Fruit fly (Drosophila melanogaster) whole organism, embryonic: ENCODE results near the gene Pde6.

Source experiments
- Bdp1 ChIP-seq: fragments of 200-800 bp; sonication (Bioruptor generic); optimal IDR thresholded peaks from 3 replicates; lab custom pipeline; 2016; ENCODE audit warnings: missing biosample characterization, missing genetic modification characterization
- Blimp-1 ChIP-seq: fragments of 200-800 bp; sonication (Bioruptor generic); optimal IDR thresholded peaks from 3 replicates; lab custom pipeline; 2018; ENCODE audit warnings: missing biosample characterization, missing genetic modification characterization, mild to moderate bottlenecking, moderate library complexity, missing genetic modification reagents
- C15 ChIP-seq: fragments of 200-800 bp; sonication (Bioruptor generic); IDR thresholded peaks from 3 replicates; pipeline ENCODE4 v1.3.6; 2022; ENCODE audit warnings: missing biosample characterization, missing genetic modification characterization
- CG10267 ChIP-seq: fragments of 200-800 bp; sonication (Bioruptor generic); optimal IDR thresholded peaks from 2 replicates; lab custom pipeline; 2018; ENCODE audit warnings: missing biosample characterization, mild to moderate bottlenecking, missing genetic modification characterization, moderate library complexity
- CG12391 ChIP-seq: fragments of 200-800 bp; sonication (Bioruptor generic); optimal IDR thresholded peaks from 3 replicates; lab custom pipeline; 2018; ENCODE audit warnings: missing biosample characterization, mild to moderate bottlenecking, missing genetic modification characterization, moderate library complexity
- CG14441 ChIP-seq: fragments of 200-800 bp; sonication (Bioruptor generic); IDR thresholded peaks from 2 replicates; pipeline ENCODE4 v1.3.6; 2022; ENCODE audit warnings: missing biosample characterization, missing genetic modification characterization
- CG16815 ChIP-seq: fragments of 200-800 bp; sonication (Bioruptor generic); optimal IDR thresholded peaks from 3 replicates; lab custom pipeline; 2017; ENCODE audit warnings: missing biosample characterization, mild to moderate bottlenecking, missing genetic modification characterization
- CG18262 ChIP-seq: fragments of 200-800 bp; optimal IDR thresholded peaks from 3 replicates; lab custom pipeline; 2019; ENCODE audit warnings: missing biosample characterization, mild to moderate bottlenecking, missing genetic modification characterization, moderate library complexity
- CG2678 ChIP-seq: fragments of 200-800 bp; sonication (Bioruptor generic); optimal IDR thresholded peaks from 3 replicates; lab custom pipeline; 2019; ENCODE audit warnings: missing biosample characterization, mild to moderate bottlenecking, missing genetic modification characterization, moderate library complexity
- CG3407 ChIP-seq: fragments of 200-800 bp; sonication (Bioruptor generic); optimal IDR thresholded peaks from 2 replicates; lab custom pipeline; 2018; ENCODE audit warnings: missing biosample characterization, mild to moderate bottlenecking, missing genetic modification characterization
- CG4617 ChIP-seq: fragments of 200-800 bp; sonication (Bioruptor generic); optimal IDR thresholded peaks from 3 replicates; lab custom pipeline; 2016; ENCODE audit warnings: missing biosample characterization, missing genetic modification characterization, borderline replicate concordance
- CG7372 ChIP-seq: fragments of 200-800 bp; sonication (Bioruptor generic); IDR thresholded peaks from 2 replicates; pipeline ENCODE4 v1.3.6; 2022; ENCODE audit warnings: missing biosample characterization, missing genetic modification characterization
- CG8290 ChIP-seq, 3 experiments: fragments of 200-800 bp; sonication (Bioruptor generic); optimal IDR thresholded peaks; 2 replicates each; lab custom pipeline; 2016 to 2019; ENCODE audit warnings: missing biosample characterization in 3 of 3, missing genetic modification characterization in 3 of 3, mild to moderate bottlenecking in 2 of 3, moderate library complexity in 1 of 3
- CG8388 ChIP-seq: fragments of 200-800 bp; sonication (Bioruptor generic); optimal IDR thresholded peaks from 2 replicates; lab custom pipeline; 2019; ENCODE audit warnings: missing biosample characterization, mild to moderate bottlenecking, missing genetic modification characterization, moderate library complexity
- CG9609 ChIP-seq: fragments of 200-800 bp; sonication (Bioruptor generic); optimal IDR thresholded peaks from 3 replicates; lab custom pipeline; 2016; ENCODE audit warnings: missing biosample characterization, missing genetic modification characterization
- CG9727 ChIP-seq: fragments of 200-800 bp; sonication (Bioruptor generic); optimal IDR thresholded peaks from 3 replicates; lab custom pipeline; 2017; ENCODE audit warnings: missing biosample characterization, mild to moderate bottlenecking, missing genetic modification characterization
- CG9797 ChIP-seq: fragments of 200-800 bp; sonication (Bioruptor generic); optimal IDR thresholded peaks from 3 replicates; lab custom pipeline; 2018; ENCODE audit warnings: missing biosample characterization, mild to moderate bottlenecking, missing genetic modification characterization
- Dbx ChIP-seq: fragments of 200-800 bp; sonication (Bioruptor generic); IDR thresholded peaks from 3 replicates; pipeline ENCODE4 v1.3.6; 2022; ENCODE audit warnings: missing biosample characterization, missing genetic modification characterization
- Dll ChIP-seq: fragments of 200-800 bp; sonication (Bioruptor generic); IDR thresholded peaks from 4 replicates; pipeline ENCODE4 v1.3.6; 2022; ENCODE audit warnings: missing biosample characterization, missing genetic modification characterization; ENCODE audit not compliant: partially characterized antibody
- Ets65A ChIP-seq: fragments of 200-800 bp; sonication (Bioruptor generic); peaks from one replicate; lab custom pipeline; 2016; ENCODE audit warnings: missing biosample characterization, missing genetic modification characterization
- HLH4C ChIP-seq: fragments of 200-800 bp; sonication (Bioruptor generic); IDR thresholded peaks from 3 replicates; pipeline ENCODE4 v1.3.6; 2022; ENCODE audit warnings: missing biosample characterization, missing genetic modification characterization; ENCODE audit not compliant: partially characterized antibody
- HLH54F ChIP-seq: fragments of 200-800 bp; sonication (Bioruptor generic); optimal IDR thresholded peaks from 3 replicates; lab custom pipeline; 2016; ENCODE audit warnings: missing biosample characterization, missing genetic modification characterization
- Hey ChIP-seq: fragments of 200-800 bp; sonication (Bioruptor generic); optimal IDR thresholded peaks from 3 replicates; lab custom pipeline; 2018; ENCODE audit warnings: missing biosample characterization, mild to moderate bottlenecking, missing genetic modification characterization
- Hr78 ChIP-seq, 2 experiments: fragments of 200-800 bp in 1 of 2; fragments of >200 bp in 1 of 2; sonication (Bioruptor generic) in 1 of 2; optimal IDR thresholded peaks; 2 replicates each; lab custom pipeline; 2017 to 2019; ENCODE audit warnings: missing biosample characterization in 2 of 2, missing genetic modification characterization in 2 of 2, mild to moderate bottlenecking in 1 of 2, moderate library complexity in 1 of 2
- amos ChIP-seq: fragments of 200-800 bp; sonication (Bioruptor generic); IDR thresholded peaks from 2 replicates; pipeline ENCODE4 v1.3.6; 2022; ENCODE audit warnings: missing biosample characterization, missing genetic modification characterization; ENCODE audit not compliant: partially characterized antibody
- bigmax ChIP-seq: fragments of 200-800 bp; sonication (Bioruptor generic); optimal IDR thresholded peaks from 2 replicates; lab custom pipeline; 2018; ENCODE audit warnings: missing biosample characterization, mild to moderate bottlenecking, missing genetic modification characterization
- bsh ChIP-seq, 2 experiments: fragments of 200-800 bp; sonication (Bioruptor generic); optimal IDR thresholded peaks; 2 replicates each; lab custom pipeline; 2017 to 2018; ENCODE audit warnings: mild to moderate bottlenecking in 2 of 2, missing biosample characterization in 2 of 2, missing genetic modification characterization in 2 of 2, moderate library complexity in 1 of 2
- ci ChIP-seq: fragments of 200-800 bp; sonication (Bioruptor generic); IDR thresholded peaks from 3 replicates; pipeline ENCODE4 v1.3.6; 2022; ENCODE audit warnings: missing biosample characterization, missing genetic modification characterization
- en ChIP-seq: fragments of 200-800 bp; sonication (Bioruptor generic); optimal IDR thresholded peaks from 2 replicates; lab custom pipeline; 2016; ENCODE audit warnings: missing biosample characterization, missing genetic modification characterization
- fd3F ChIP-seq: fragments of 200-800 bp; sonication (Bioruptor generic); optimal IDR thresholded peaks from 2 replicates; lab custom pipeline; 2018; ENCODE audit warnings: missing biosample characterization, mild to moderate bottlenecking, missing genetic modification characterization, moderate library complexity
- fd96Cb ChIP-seq: fragments of 200-800 bp; sonication (Bioruptor generic); optimal IDR thresholded peaks from 2 replicates; lab custom pipeline; 2018; ENCODE audit warnings: missing biosample characterization, mild to moderate bottlenecking, missing genetic modification characterization, moderate library complexity
- gcm2 ChIP-seq: fragments of 200-800 bp; sonication (Bioruptor generic); optimal IDR thresholded peaks from 2 replicates; lab custom pipeline; 2016; ENCODE audit warnings: missing biosample characterization, missing genetic modification characterization
- gsb ChIP-seq: fragments of 200-800 bp; sonication (Bioruptor generic); IDR thresholded peaks from 2 replicates; pipeline ENCODE4 v1.3.6; 2022; ENCODE audit warnings: missing biosample characterization, missing genetic modification characterization
- klu ChIP-seq: fragments of 200-800 bp; sonication (Bioruptor generic); IDR thresholded peaks from 2 replicates; pipeline ENCODE4 v1.3.6; 2022; ENCODE audit warnings: missing biosample characterization, missing genetic modification characterization
- lola ChIP-seq, 3 experiments: fragments of >200 bp in 2 of 3; fragments of 200-800 bp in 1 of 3; sonication (Bioruptor generic) in 1 of 3; optimal IDR thresholded peaks; 2 replicates each; lab custom pipeline; 2017 to 2019; ENCODE audit warnings: missing biosample characterization in 3 of 3, missing genetic modification characterization in 3 of 3, mild to moderate bottlenecking in 1 of 3, moderate library complexity in 1 of 3
- nerfin-1 ChIP-seq: fragments of 200-800 bp; sonication (Bioruptor generic); optimal IDR thresholded peaks from 3 replicates; lab custom pipeline; 2019; ENCODE audit warnings: missing biosample characterization, mild to moderate bottlenecking, missing genetic modification characterization, moderate library complexity
- otp ChIP-seq: fragments of 200-800 bp; sonication (Bioruptor generic); IDR thresholded peaks from 3 replicates; pipeline ENCODE4, ENCODE4 v1.3.6; 2022; ENCODE audit warnings: missing biosample characterization, missing genetic modification characterization
- pnt ChIP-seq: fragments of 200-800 bp; sonication (Bioruptor generic); optimal IDR thresholded peaks from 3 replicates; lab custom pipeline; 2016; ENCODE audit warnings: missing biosample characterization, missing genetic modification characterization
- rib ChIP-seq: fragments of 200-800 bp; sonication (Bioruptor generic); IDR thresholded peaks from 2 replicates; pipeline ENCODE4 v1.3.6; 2022; ENCODE audit warnings: missing biosample characterization, missing genetic modification characterization
- schlank ChIP-seq: fragments of 200-800 bp; sonication (Bioruptor generic); optimal IDR thresholded peaks from 2 replicates; lab custom pipeline; 2018; ENCODE audit warnings: missing biosample characterization, mild to moderate bottlenecking, missing genetic modification characterization
- sd ChIP-seq: fragments of 200-800 bp; sonication (Bioruptor generic); optimal IDR thresholded peaks from 3 replicates; lab custom pipeline; 2018; ENCODE audit warnings: missing biosample characterization, mild to moderate bottlenecking, missing genetic modification characterization, moderate library complexity
- sisA ChIP-seq: fragments of 200-800 bp; sonication (Bioruptor generic); IDR thresholded peaks from 2 replicates; pipeline ENCODE4 v1.3.6; 2022; ENCODE audit warnings: missing biosample characterization, missing genetic modification characterization
- ssp ChIP-seq: fragments of 200-800 bp; sonication (Bioruptor generic); IDR thresholded peaks from 2 replicates; pipeline ENCODE4 v1.3.6; 2022; ENCODE audit warnings: missing biosample characterization, missing genetic modification characterization
- tap ChIP-seq: fragments of 200-800 bp; optimal IDR thresholded peaks from 3 replicates; lab custom pipeline; 2019; ENCODE audit warnings: missing biosample characterization, mild to moderate bottlenecking, missing genetic modification characterization, moderate library complexity
- tin ChIP-seq: fragments of 200-800 bp; sonication (Bioruptor generic); optimal IDR thresholded peaks from 3 replicates; lab custom pipeline; 2016; ENCODE audit warnings: missing biosample characterization, missing genetic modification characterization
- unpg ChIP-seq: fragments of 200-800 bp; sonication (Bioruptor generic); optimal IDR thresholded peaks from 3 replicates; lab custom pipeline; 2018; ENCODE audit warnings: missing biosample characterization, mild to moderate bottlenecking, missing genetic modification characterization, moderate library complexity
- wor ChIP-seq: fragments of 200-800 bp; sonication (Bioruptor generic); IDR thresholded peaks from 2 replicates; pipeline ENCODE4 v1.3.6; 2022; ENCODE audit warnings: missing biosample characterization, missing genetic modification characterization
- z ChIP-seq: fragments of 200-800 bp; sonication (Bioruptor generic); IDR thresholded peaks from 3 replicates; pipeline ENCODE4 v1.3.6; 2022; ENCODE audit warnings: missing biosample characterization, missing genetic modification characterization

Gene Pde6

DNA sequence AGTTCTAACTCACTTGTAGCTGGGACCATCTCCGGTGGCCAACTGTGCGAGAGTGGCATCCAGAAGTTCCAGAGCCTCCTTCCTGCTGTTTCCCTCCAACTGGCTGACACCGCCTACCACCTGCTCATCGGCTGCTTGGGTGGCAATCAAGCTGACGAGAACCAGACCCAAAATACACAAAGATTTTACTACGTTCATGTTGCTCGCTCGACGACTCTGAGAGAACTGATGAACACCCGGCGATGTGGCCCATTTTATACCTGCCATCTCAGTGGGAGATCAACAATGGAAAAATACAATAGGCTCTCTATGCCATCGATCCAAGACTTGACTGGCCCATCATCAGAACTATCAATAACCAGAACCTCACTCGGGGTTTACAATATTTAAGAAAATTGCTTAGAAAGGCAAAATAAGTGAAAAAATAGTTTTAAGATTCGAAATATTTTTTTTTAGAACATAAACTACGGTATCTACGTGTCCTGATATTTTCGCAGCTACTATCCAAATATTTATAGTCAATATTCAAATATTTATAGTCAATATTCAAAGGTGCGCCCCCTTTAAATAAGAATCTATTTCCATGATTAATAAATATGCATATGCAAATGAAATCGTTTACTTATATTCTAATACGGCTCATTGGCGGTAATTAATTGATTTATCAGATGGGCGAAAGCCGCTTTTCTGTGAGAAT is 11.5 kb upstream of the Pde6 start, which contains the start of gene Cys (continued):
- TF ChIP-seq Ets65A (peak; percentile 18), Dbx (GFP tag; lab: Robert Waterston, UW) (no peak; the same call in 2 of the 3 replicates), amos (peak; percentile 26; the same call in 1 of the 2 replicates), CG2678 (tag; lab: Kevin White, UChicago) (peak; percentile 42), HLH54F (GFP tag; lab: Kevin White, UChicago) (peak; percentile 35), CG18262 (tag; lab: Kevin White, UChicago) (peak; percentile 34), CG8388 (GFP tag; lab: Kevin White, UChicago) (peak; percentile 23), CG10267 (tag; lab: Kevin White, UChicago) (no peak), klu (GFP tag; lab: Robert Waterston, UW) (no peak), CG14441 (no peak), CG9797 (no peak), wor (GFP tag; lab: Robert Waterston, UW) (no peak), CG16815 (GFP tag; lab: Kevin White, UChicago) (no peak), otp (GFP tag; lab: Robert Waterston, UW) (0 out of 3 replicates have a peak, but pooled peaks have one; percentile 36), ssp (GFP tag; lab: Robert Waterston, UW) (no peak), CG9609 (GFP tag; lab: Kevin White, UChicago) (no peak), schlank (tag; lab: Kevin White, UChicago) (peak; percentile 9), Bdp1 (no peak), bsh (GFP tag; optimal IDR thresholded peaks at IDR 0.05; lab: Kevin White, UChicago) (peak in 1 of 2 experiments; percentile 52), CG8290 (GFP tag; optimal IDR thresholded peaks at IDR 0.05; lab: Kevin White, UChicago) (no peak), CG8290 (tag; optimal IDR thresholded peaks at IDR 0.05; lab: Kevin White, UChicago) (peak in 1 of 2 experiments; percentile 64), tap (tag; lab: Kevin White, UChicago) (no peak), Hey (no peak), pnt (GFP tag; lab: Kevin White, UChicago) (no peak), rib (GFP tag; lab: Robert Waterston, UW) (0 out of 2 replicates have a peak, but pooled peaks have one; percentile 31), sd (tag; lab: Kevin White, UChicago) (no peak), en (GFP tag; lab: Kevin White, UChicago) (no peak), Blimp-1 (peak; percentile 1), ci (peak; percentile 70; the same call in 2 of the 3 replicates), gcm2 (no peak), CG12391 (tag; lab: Kevin White, UChicago) (no peak), bigmax (peak; percentile 50), gsb (GFP tag; lab: Robert Waterston, UW) (no peak), CG4617 (GFP tag; lab: Kevin White, UChicago) (no peak), CG9727 (GFP tag; lab: Kevin White, UChicago) (peak; percentile 7), Dll (GFP tag; lab: Robert Waterston, UW) (no peak), tin (GFP tag; lab: Kevin White, UChicago) (no peak), C15 (GFP tag; lab: Robert Waterston, UW) (no peak), fd96Cb (tag; lab: Kevin White, UChicago) (no peak), CG3407 (GFP tag; lab: Kevin White, UChicago) (no peak), sisA (GFP tag; lab: Robert Waterston, UW) (no peak), z (GFP tag; lab: Robert Waterston, UW) (0 out of 3 replicates have a peak, but pooled peaks have one; percentile 61), lola (GFP tag; optimal IDR thresholded peaks at IDR 0.05; lab: Kevin White, UChicago) (peak in 1 of 3 experiments; percentile 11), unpg (GFP tag; lab: Kevin White, UChicago) (peak; percentile 19), HLH4C (0 out of 3 replicates have a peak, but pooled peaks have one; percentile 12), CG7372 (GFP tag; lab: Robert Waterston, UW) (no peak), fd3F (GFP tag; lab: Kevin White, UChicago) (no peak), Hr78 (GFP tag; optimal IDR thresholded peaks at IDR 0.05; lab: Kevin White, UChicago) (peak in 1 of 2 experiments; percentile 74), nerfin-1 (tag; lab: Kevin White, UChicago) (no peak)
